Worm (Caenorhabditis elegans): ENCODE measurements around the gene C40A11.2.
"Not testable (repeated sequence)": the region's sequence is repeated elsewhere in the genome, so short reads cannot be mapped to it uniquely, and the experiment has no call there.

C40A11.2 gene

ce11 chrII:2140817-2141216 lies 5.9 kb upstream of the C40A11.2 start, which contains the start of gene C40A11.3:
Gene C40A11.3 (plus strand): TSS chrII:2141117.
- TF ChIP-seq unc-62 (GFP tag; optimal IDR thresholded peaks at IDR 0.05 in 1 of 2) (peak in 1 of 2 experiments; percentile 50), unc-62 (tag; optimal IDR thresholded peaks at IDR 0.05) (no peak), nhr-111 (GFP tag; optimal IDR thresholded peaks at IDR 0.05) (no peak)

- TF ChIP-seq ceh-44 (GFP tag; IDR thresholded peaks at IDR 0.05) (no peak), dmd-8 (GFP tag; IDR thresholded peaks at IDR 0.05) (no peak), Y5F2A.4 (GFP tag; optimal IDR thresholded peaks at IDR 0.05) (no peak), spr-1 (tag; optimal IDR thresholded peaks at IDR 0.05) (no peak), ztf-11 (tag; optimal IDR thresholded peaks at IDR 0.05) (no peak), sdz-12 (GFP tag; optimal IDR thresholded peaks at IDR 0.05) (no peak), F49E8.2 (tag; optimal IDR thresholded peaks at IDR 0.05; ENCODE audit: borderline replicate concordance) (no peak), D1046.2 (GFP tag; IDR thresholded peaks at IDR 0.05) (no peak), nhr-11 (tag; optimal IDR thresholded peaks at IDR 0.05) (no peak), lin-15B (tag; optimal IDR thresholded peaks at IDR 0.05) (no peak), mep-1 (tag; optimal IDR thresholded peaks at IDR 0.05) (no peak), dmd-9 (GFP tag; IDR thresholded peaks at IDR 0.05) (no peak), fos-1 (tag; optimal IDR thresholded peaks at IDR 0.05) (no peak), ceh-82 (tag; optimal IDR thresholded peaks at IDR 0.05) (no peak), nhr-48 (tag; optimal IDR thresholded peaks at IDR 0.05) (no peak), nhr-77 (tag; optimal IDR thresholded peaks at IDR 0.05) (no peak), unc-62 (GFP tag; optimal IDR thresholded peaks at IDR 0.05 in 1 of 2) (no peak), unc-62 (tag; optimal IDR thresholded peaks at IDR 0.05) (no peak), lin-13 (GFP tag; optimal IDR thresholded peaks at IDR 0.05) (no peak), ama-1 (optimal IDR thresholded peaks at IDR 0.05) (no peak), T20F7.1 (GFP tag; optimal IDR thresholded peaks at IDR 0.05) (no peak)
These were observed 1.2 kb upstream of the C40A11.2 start, which contains the start of gene C40A11.6 for ce11 chrII:2145566-2145965. Gene C40A11.6 (minus strand): TSS chrII:2145666.

ce11 chrII:2150485-2150985 lies 3.8 kb downstream of the C40A11.2 start, which contains the start of the genes C40A11.7 and C40A11.8:
Gene C40A11.7 (minus strand): TSS chrII:2150585.
Gene C40A11.8 (minus strand): TSS chrII:2150935.
- TF ChIP-seq Y5F2A.4 (GFP tag; optimal IDR thresholded peaks at IDR 0.05) (no peak), ceh-62 (tag; optimal IDR thresholded peaks at IDR 0.05) (no peak), aha-1 (tag) (peak; percentile 42), ZK546.5 (tag; optimal IDR thresholded peaks at IDR 0.05) (no peak), tag-97 (GFP tag; IDR thresholded peaks at IDR 0.05) (no peak), unc-130 (GFP tag; optimal IDR thresholded peaks at IDR 0.05) (no peak)

ce11 chrII:2152455-2152854 lies 5.7 kb downstream of the C40A11.2 start:
- peak; percentile 14 for TF ChIP-seq nhr-28 (tag; optimal IDR thresholded peaks at IDR 0.05)
- TF ChIP-seq ces-1 (GFP tag; optimal IDR thresholded peaks at IDR 0.05), result no peak
- peak; percentile 51 for TF ChIP-seq pqm-1 (tag; optimal IDR thresholded peaks at IDR 0.05)

- not testable (repeated sequence) for TF ChIP-seq arid-1 (GFP tag; conservative IDR thresholded peaks at IDR 0.05); mdt-29 (GFP tag; IDR thresholded peaks at IDR 0.05); skn-1 (tag; optimal IDR thresholded peaks at IDR 0.05)
These were observed 7.0 kb downstream of the C40A11.2 start, which contains the start of gene math-18 for ce11 chrII:2153708-2154107. Gene math-18 (plus strand): TSS chrII:2154008.

- TF ChIP-seq set-16 (GFP tag; IDR thresholded peaks at IDR 0.05), result peak; percentile 87
These were observed 16.7 kb downstream of the C40A11.2 start, which contains the start of gene C33C12.11 for ce11 chrII:2163370-2163882. Gene C33C12.11 (minus strand): TSS chrII:2163832.

Measured in whole organism, L4 larva.